Worm (Caenorhabditis elegans) whole organism, L4/young adult: ENCODE measurements around the gene R148.4.

Experiments used
- W03F9.2 ChIP-seq: fragments of 150-350 bp; optimal IDR thresholded peaks from 2 replicates; lab custom pipeline; 2014; ENCODE audit warnings: missing biosample characterization, missing genetic modification characterization
- him-1 ChIP-seq: sonication (generic microtip); optimal IDR thresholded peaks from 2 replicates; lab custom pipeline; 2016; ENCODE audit warnings: missing genotype, missing genetic modification reagents, missing genetic modification characterization, missing compliant biosample characterization

DNA sequence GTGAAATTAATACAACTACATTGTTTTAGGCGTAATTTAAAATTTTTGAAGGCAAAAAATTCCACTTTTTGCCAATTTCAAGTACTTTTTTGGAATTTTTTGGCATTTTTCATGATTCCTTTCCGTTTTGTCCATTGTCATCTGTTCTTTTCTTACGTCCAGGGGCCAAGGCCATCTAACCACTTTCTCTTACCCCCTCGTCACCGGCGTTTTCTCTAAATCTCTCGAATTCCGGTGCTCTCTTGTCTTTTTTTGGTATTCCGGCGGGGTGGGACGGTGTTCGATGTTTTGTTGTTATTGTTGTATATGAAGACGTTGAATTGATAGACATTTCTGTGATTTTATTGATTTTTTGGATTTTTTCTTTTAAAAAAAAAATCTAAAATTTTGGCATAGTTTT lies 9.8 kb upstream of the R148.4 start:
- TF ChIP-seq him-1 (tag; lab: Kevin White, UChicago) (no peak), W03F9.2 (no peak)
